Fruit fly (Drosophila melanogaster) whole organism, embryonic: ENCODE measurements around the gene His3.3A.

Source experiments
- CG1024 ChIP-seq: fragments of 200-800 bp; sonication (Bioruptor generic); IDR thresholded peaks from 2 replicates; pipeline ENCODE4 v1.3.6; 2022; ENCODE audit warnings: missing biosample characterization, missing genetic modification characterization
- CG10462 ChIP-seq: fragments of 200-800 bp; sonication (Bioruptor generic); optimal IDR thresholded peaks from 2 replicates; lab custom pipeline; 2016; ENCODE audit warnings: missing biosample characterization, missing genetic modification characterization
- CG10959 ChIP-seq: fragments of 200-800 bp; sonication (Bioruptor generic); IDR thresholded peaks from 2 replicates; pipeline ENCODE4 v1.3.6; 2022; ENCODE audit warnings: missing biosample characterization, missing genetic modification characterization
- CG11085 ChIP-seq: fragments of 200-800 bp; sonication (Bioruptor generic); IDR thresholded peaks from 2 replicates; pipeline ENCODE4 v1.3.6; 2022; ENCODE audit warnings: missing biosample characterization, missing genetic modification characterization
- CG11504 ChIP-seq: fragments of 200-800 bp; sonication (Bioruptor generic); optimal IDR thresholded peaks from 3 replicates; lab custom pipeline; 2019; ENCODE audit warnings: missing biosample characterization, mild to moderate bottlenecking, missing genetic modification characterization, moderate library complexity
- CG13296 ChIP-seq: fragments of 200-800 bp; sonication (Bioruptor generic); optimal IDR thresholded peaks from 3 replicates; lab custom pipeline; 2018; ENCODE audit warnings: missing biosample characterization, mild to moderate bottlenecking, missing genetic modification characterization
- CG14014 ChIP-seq: fragments of 200-800 bp; sonication (Bioruptor generic); IDR thresholded peaks from 2 replicates; pipeline ENCODE4 v1.3.6; 2022; ENCODE audit warnings: missing biosample characterization, missing genetic modification characterization
- CG14710 ChIP-seq: fragments of 200-800 bp; sonication (Bioruptor generic); optimal IDR thresholded peaks from 3 replicates; lab custom pipeline; 2019; ENCODE audit warnings: missing biosample characterization, mild to moderate bottlenecking, missing genetic modification characterization, moderate library complexity
- CG14860 ChIP-seq: fragments of 200-800 bp; sonication (Bioruptor generic); IDR thresholded peaks from 3 replicates; pipeline ENCODE4 v1.3.6; 2022; ENCODE audit warnings: missing biosample characterization, missing genetic modification characterization; ENCODE audit not compliant: partially characterized antibody
- CG15696 ChIP-seq: fragments of 200-800 bp; sonication (Bioruptor generic); optimal IDR thresholded peaks from 2 replicates; lab custom pipeline; 2019; ENCODE audit warnings: missing biosample characterization, mild to moderate bottlenecking, missing genetic modification characterization, moderate library complexity
- CG1647 ChIP-seq: fragments of 200-800 bp; sonication (Bioruptor generic); optimal IDR thresholded peaks from 3 replicates; lab custom pipeline; 2016; ENCODE audit warnings: missing biosample characterization, missing genetic modification characterization
- CG2712 ChIP-seq: fragments of 200-800 bp; optimal IDR thresholded peaks from 3 replicates; lab custom pipeline; 2019; ENCODE audit warnings: missing biosample characterization, mild to moderate bottlenecking, missing genetic modification characterization, moderate library complexity
- CG4707 ChIP-seq: fragments of 200-800 bp; sonication (Bioruptor generic); optimal IDR thresholded peaks from 2 replicates; lab custom pipeline; 2018; ENCODE audit warnings: missing biosample characterization, mild to moderate bottlenecking, missing genetic modification characterization, moderate library complexity
- CG5245 ChIP-seq: fragments of 200-800 bp; sonication (Bioruptor generic); optimal IDR thresholded peaks from 3 replicates; lab custom pipeline; 2016; ENCODE audit warnings: missing biosample characterization, missing genetic modification characterization
- CG6254 ChIP-seq: fragments of 200-800 bp; sonication (Bioruptor generic); optimal IDR thresholded peaks from 3 replicates; lab custom pipeline; 2017; ENCODE audit warnings: mild to moderate bottlenecking, missing biosample characterization, missing genetic modification reagents, missing genetic modification characterization
- CG7372 ChIP-seq: fragments of 200-800 bp; sonication (Bioruptor generic); IDR thresholded peaks from 2 replicates; pipeline ENCODE4 v1.3.6; 2022; ENCODE audit warnings: missing biosample characterization, missing genetic modification characterization
- CG7987 ChIP-seq: fragments of 200-800 bp; sonication (Bioruptor generic); optimal IDR thresholded peaks from 2 replicates; lab custom pipeline; 2018; ENCODE audit warnings: missing biosample characterization, mild to moderate bottlenecking, missing genetic modification characterization, moderate library complexity
- CG8089 ChIP-seq: fragments of 200-800 bp; sonication (Bioruptor generic); optimal IDR thresholded peaks from 3 replicates; lab custom pipeline; 2016; ENCODE audit warnings: missing biosample characterization, missing genetic modification characterization
- CG8944 ChIP-seq: fragments of 200-800 bp; sonication (Bioruptor generic); optimal IDR thresholded peaks from 3 replicates; lab custom pipeline; 2016; ENCODE audit warnings: missing biosample characterization, missing genetic modification characterization
- Doc3 ChIP-seq: fragments of 200-800 bp; sonication (Bioruptor generic); IDR thresholded peaks from 3 replicates; pipeline ENCODE4 v1.3.6; 2022; ENCODE audit warnings: missing biosample characterization, missing genetic modification characterization; ENCODE audit not compliant: partially characterized antibody
- Dref ChIP-seq: fragments of 200-800 bp; sonication (Bioruptor generic); IDR thresholded peaks from 2 replicates; pipeline ENCODE4 v1.3.6; 2022; ENCODE audit warnings: missing biosample characterization, missing genetic modification characterization
- Drgx ChIP-seq: fragments of 200-800 bp; sonication (Bioruptor generic); IDR thresholded peaks from 2 replicates; pipeline ENCODE4 v1.3.6; 2022; ENCODE audit warnings: missing biosample characterization, missing genetic modification characterization
- Fer2 ChIP-seq: fragments of 200-800 bp; sonication (Bioruptor generic); optimal IDR thresholded peaks from 2 replicates; lab custom pipeline; 2018; ENCODE audit warnings: missing biosample characterization, mild to moderate bottlenecking, missing genetic modification characterization, moderate library complexity
- H15 ChIP-seq: fragments of 200-800 bp; sonication (Bioruptor generic); IDR thresholded peaks from 3 replicates; pipeline ENCODE4 v1.3.6; 2022; ENCODE audit warnings: missing biosample characterization, missing genetic modification characterization
- HLH3B ChIP-seq: fragments of 200-800 bp; sonication (Bioruptor generic); IDR thresholded peaks from 2 replicates; pipeline ENCODE4 v1.3.6; 2022; ENCODE audit warnings: missing biosample characterization, missing genetic modification characterization
- Hmx ChIP-seq: fragments of 200-800 bp; sonication (Bioruptor generic); optimal IDR thresholded peaks from 2 replicates; lab custom pipeline; 2016; ENCODE audit warnings: missing biosample characterization, missing genetic modification characterization
- Oli ChIP-seq: fragments of 200-800 bp; sonication (Bioruptor generic); optimal IDR thresholded peaks from 2 replicates; lab custom pipeline; 2018; ENCODE audit warnings: missing biosample characterization, mild to moderate bottlenecking, missing genetic modification characterization, moderate library complexity
- Rfx ChIP-seq: fragments of 200-800 bp; sonication (Bioruptor generic); IDR thresholded peaks from 2 replicates; pipeline ENCODE4 v1.3.6; 2022; ENCODE audit warnings: missing biosample characterization, missing genetic modification characterization
- Stat92E ChIP-seq, 3 experiments: fragments of >200 bp in 2 of 3; fragments of 200-800 bp in 1 of 3; sonication (Bioruptor generic) in 1 of 3; optimal IDR thresholded peaks; 2 replicates each; lab custom pipeline; 2017 to 2019; ENCODE audit warnings: missing biosample characterization in 3 of 3, missing genetic modification characterization in 3 of 3, mild to moderate bottlenecking in 1 of 3, moderate library complexity in 1 of 3
- TFAM ChIP-seq: fragments of 200-800 bp; sonication (Bioruptor generic); optimal IDR thresholded peaks from 2 replicates; lab custom pipeline; 2017; ENCODE audit warnings: missing biosample characterization, missing genetic modification characterization, inconsistent platforms
- Usf ChIP-seq: fragments of 200-800 bp; sonication (Bioruptor generic); optimal IDR thresholded peaks from 2 replicates; lab custom pipeline; 2017; ENCODE audit warnings: missing genotype, missing biosample characterization, missing genetic modification characterization
- Xbp1 ChIP-seq: fragments of 200-800 bp; sonication (Bioruptor generic); optimal IDR thresholded peaks from 3 replicates; lab custom pipeline; 2016; ENCODE audit warnings: missing biosample characterization, mild to moderate bottlenecking, missing genetic modification characterization
- chif ChIP-seq, 2 experiments: fragments of 200-800 bp; sonication (Bioruptor generic); optimal IDR thresholded peaks; 3 replicates each; lab custom pipeline; 2016; ENCODE audit warnings: missing biosample characterization in 2 of 2, missing genetic modification characterization in 2 of 2
- ci ChIP-seq: fragments of 200-800 bp; sonication (Bioruptor generic); IDR thresholded peaks from 3 replicates; pipeline ENCODE4 v1.3.6; 2022; ENCODE audit warnings: missing biosample characterization, missing genetic modification characterization
- corto ChIP-seq: fragments of 200-800 bp; sonication (Bioruptor generic); optimal IDR thresholded peaks from 2 replicates; lab custom pipeline; 2016; ENCODE audit warnings: missing biosample characterization, mild to moderate bottlenecking, missing genetic modification characterization, moderate library complexity
- en ChIP-seq: fragments of 200-800 bp; sonication (Bioruptor generic); optimal IDR thresholded peaks from 2 replicates; lab custom pipeline; 2016; ENCODE audit warnings: missing biosample characterization, missing genetic modification characterization
- eve ChIP-seq, 2 experiments: fragments of >200 bp; optimal IDR thresholded peaks; 2 replicates each; lab custom pipeline; 2017; ENCODE audit warnings: missing biosample characterization in 2 of 2, missing genetic modification characterization in 2 of 2
- ewg ChIP-seq: fragments of 200-800 bp; sonication (Bioruptor generic); optimal IDR thresholded peaks from 3 replicates; lab custom pipeline; 2017; ENCODE audit warnings: mild to moderate bottlenecking, missing biosample characterization, missing genetic modification reagents, missing genetic modification characterization
- fd96Cb ChIP-seq: fragments of 200-800 bp; sonication (Bioruptor generic); optimal IDR thresholded peaks from 2 replicates; lab custom pipeline; 2018; ENCODE audit warnings: missing biosample characterization, mild to moderate bottlenecking, missing genetic modification characterization, moderate library complexity
- jing ChIP-seq: fragments of 200-800 bp; sonication (Bioruptor generic); optimal IDR thresholded peaks from 2 replicates; lab custom pipeline; 2018; ENCODE audit warnings: missing biosample characterization, mild to moderate bottlenecking, missing genetic modification characterization
- lola ChIP-seq, 3 experiments: fragments of >200 bp in 2 of 3; fragments of 200-800 bp in 1 of 3; sonication (Bioruptor generic) in 1 of 3; optimal IDR thresholded peaks; 2 replicates each; lab custom pipeline; 2017 to 2019; ENCODE audit warnings: missing biosample characterization in 3 of 3, missing genetic modification characterization in 3 of 3, mild to moderate bottlenecking in 1 of 3, moderate library complexity in 1 of 3
- mirr ChIP-seq: fragments of 200-800 bp; sonication (Bioruptor generic); optimal IDR thresholded peaks from 3 replicates; lab custom pipeline; 2018; ENCODE audit warnings: missing biosample characterization, mild to moderate bottlenecking, missing genetic modification characterization
- nau ChIP-seq: fragments of 200-800 bp; sonication (Bioruptor generic); optimal IDR thresholded peaks from 3 replicates; lab custom pipeline; 2017; ENCODE audit warnings: missing biosample characterization, mild to moderate bottlenecking, missing genetic modification characterization, missing genetic modification reagents
- ranshi ChIP-seq: fragments of 200-800 bp; sonication (Bioruptor generic); IDR thresholded peaks from 2 replicates; pipeline ENCODE4 v1.3.6; 2022; ENCODE audit warnings: missing biosample characterization, missing genetic modification characterization
- rib ChIP-seq: fragments of 200-800 bp; sonication (Bioruptor generic); IDR thresholded peaks from 2 replicates; pipeline ENCODE4 v1.3.6; 2022; ENCODE audit warnings: missing biosample characterization, missing genetic modification characterization
- sob ChIP-seq: fragments of 200-800 bp; sonication (Bioruptor generic); IDR thresholded peaks from 2 replicates; pipeline ENCODE4 v1.3.6; 2022; ENCODE audit warnings: missing biosample characterization, missing genetic modification characterization
- tx ChIP-seq: fragments of 200-800 bp; sonication (Bioruptor generic); optimal IDR thresholded peaks from 2 replicates; lab custom pipeline; 2016; ENCODE audit warnings: missing biosample characterization, missing genetic modification characterization
- unc-4 ChIP-seq: fragments of 200-800 bp; sonication (Bioruptor generic); IDR thresholded peaks from 2 replicates; pipeline ENCODE4 v1.3.6; 2022; ENCODE audit warnings: missing biosample characterization, missing genetic modification characterization; ENCODE audit not compliant: partially characterized antibody
- unpg ChIP-seq: fragments of 200-800 bp; sonication (Bioruptor generic); optimal IDR thresholded peaks from 3 replicates; lab custom pipeline; 2018; ENCODE audit warnings: missing biosample characterization, mild to moderate bottlenecking, missing genetic modification characterization, moderate library complexity
- vvl ChIP-seq: fragments of 200-800 bp; sonication (Bioruptor generic); IDR thresholded peaks from 2 replicates; pipeline ENCODE4 v1.3.6; 2022; ENCODE audit warnings: missing biosample characterization, missing genetic modification characterization
- zen ChIP-seq: fragments of 200-800 bp; sonication (Bioruptor generic); optimal IDR thresholded peaks from 3 replicates; lab custom pipeline; 2018; ENCODE audit warnings: missing biosample characterization, mild to moderate bottlenecking, missing genetic modification characterization, moderate library complexity

His3.3A gene

dm6 chr2L:5037402-5037860 is 17.4 kb upstream of the His3.3A start, which contains the start of the genes CG14042 and SP555 (continued):
- TF ChIP-seq CG14014 (GFP tag; lab: Robert Waterston, UW) (no peak), CG1024 (GFP tag; lab: Robert Waterston, UW) (no peak), CG14710 (tag; lab: Kevin White, UChicago) (no peak), unpg (GFP tag; lab: Kevin White, UChicago) (no peak), unc-4 (GFP tag; lab: Robert Waterston, UW) (no peak), lola (GFP tag; optimal IDR thresholded peaks at IDR 0.05; lab: Kevin White, UChicago) (no peak), eve (GFP tag; optimal IDR thresholded peaks at IDR 0.05; lab: Kevin White, UChicago) (no peak), CG10959 (GFP tag; lab: Robert Waterston, UW) (no peak), CG11504 (tag; lab: Kevin White, UChicago) (no peak), Rfx (GFP tag; lab: Robert Waterston, UW) (no peak), HLH3B (GFP tag; lab: Robert Waterston, UW) (no peak), vvl (peak; percentile 76), CG8089 (GFP tag; lab: Kevin White, UChicago) (no peak), Drgx (GFP tag; lab: Robert Waterston, UW) (peak; percentile 37; the same call in 1 of the 2 replicates), chif (GFP tag; optimal IDR thresholded peaks at IDR 0.05; lab: Kevin White, UChicago) (no peak), CG7987 (no peak), Hmx (GFP tag; lab: Kevin White, UChicago) (no peak), CG11085 (GFP tag; lab: Robert Waterston, UW) (no peak), Oli (tag; lab: Kevin White, UChicago) (no peak), sob (GFP tag; lab: Robert Waterston, UW) (no peak), zen (no peak)

DNA sequence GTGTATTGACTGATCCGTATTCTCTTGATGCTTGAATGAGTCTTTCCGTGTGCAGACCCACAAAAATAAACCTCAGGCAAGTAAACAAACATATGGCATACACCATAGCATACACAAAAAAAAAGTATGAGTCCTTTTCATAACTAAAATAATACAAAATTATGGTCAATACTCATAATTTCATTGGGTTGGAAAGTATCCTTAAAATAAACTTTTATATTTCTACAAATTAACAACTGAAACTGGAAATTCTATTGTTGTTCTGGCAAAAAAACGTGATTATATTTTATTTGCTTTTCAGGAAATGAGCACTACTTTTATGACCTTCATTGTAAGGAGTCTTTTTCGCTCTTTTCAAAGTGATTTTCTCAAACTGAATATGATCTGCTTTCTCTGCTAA is 12.8 kb upstream of the His3.3A start:
- TF ChIP-seq Fer2 (tag; lab: Kevin White, UChicago) (no peak), CG5245 (no peak), corto (no peak), Doc3 (GFP tag; lab: Robert Waterston, UW) (no peak), CG1647 (GFP tag; lab: Kevin White, UChicago) (no peak), Dref (GFP tag; lab: Robert Waterston, UW) (no peak), rib (GFP tag; lab: Robert Waterston, UW) (no peak), ewg (no peak), Xbp1 (GFP tag; lab: Kevin White, UChicago) (no peak), CG10462 (no peak), nau (no peak), CG4707 (GFP tag; lab: Kevin White, UChicago) (no peak), ci (GFP tag; lab: Robert Waterston, UW) (no peak), Usf (GFP tag; lab: Kevin White, UChicago) (no peak), CG8944 (no peak), en (GFP tag; lab: Kevin White, UChicago) (no peak), TFAM (GFP tag; lab: Kevin White, UChicago) (no peak), CG6254 (no peak), tx (GFP tag; lab: Kevin White, UChicago) (no peak), Stat92E (GFP tag; optimal IDR thresholded peaks at IDR 0.05; lab: Kevin White, UChicago) (no peak), ranshi (no peak), CG13296 (GFP tag; lab: Kevin White, UChicago) (no peak), H15 (no peak), CG2712 (tag; lab: Kevin White, UChicago) (peak; percentile 60), fd96Cb (tag; lab: Kevin White, UChicago) (peak; percentile 33), jing (no peak), CG15696 (peak; percentile 55), CG14860 (GFP tag; lab: Robert Waterston, UW) (no peak), mirr (no peak), CG7372 (GFP tag; lab: Robert Waterston, UW) (no peak)
